Fruit fly (Drosophila melanogaster): ENCODE data around the gene CG3191.
A peak's percentile ranks its signal among the peaks of the same experiment; 100 is the strongest.

dm6 chrX:2296230-2297044 lies 44.6 kb upstream of the CG3191 start:
- TF ChIP-seq CG30020 (tag; optimal IDR thresholded peaks at IDR 0.05) (peak; percentile 78), BtbVII (GFP tag; optimal IDR thresholded peaks at IDR 0.05) (peak; percentile 95), knrl (GFP tag; IDR thresholded peaks at IDR 0.05; ENCODE audit: partially characterized antibody) (no peak), CG32772 (GFP tag; IDR thresholded peaks at IDR 0.05) (peak; percentile 60), Sox100B (GFP tag; optimal IDR thresholded peaks at IDR 0.05) (peak; percentile 97), CG34376 (GFP tag; optimal IDR thresholded peaks at IDR 0.05) (peak; percentile 87), dmrt99B (tag; optimal IDR thresholded peaks at IDR 0.05) (peak; percentile 96), Hmx (GFP tag; optimal IDR thresholded peaks at IDR 0.05) (peak; percentile 84), Sox102F (GFP tag; optimal IDR thresholded peaks at IDR 0.05) (peak; percentile 90), Max (GFP tag; optimal IDR thresholded peaks at IDR 0.05) (peak; percentile 92), CG8924 (tag; optimal IDR thresholded peaks at IDR 0.05) (peak; percentile 96), esg (GFP tag; conservative IDR thresholded peaks at IDR 0.05) (peak; percentile 82)

All from whole organism, embryonic.